Worm (Caenorhabditis elegans) whole organism, L4 larva: ENCODE measurements around the gene lin-13.
A peak's percentile ranks its signal among the peaks of the same experiment; 100 is the strongest.

Source experiments
- F49E8.2 ChIP-seq: sonication (generic microtip); optimal IDR thresholded peaks from 2 replicates; lab custom pipeline; 2016; ENCODE audit warnings: missing compliant biosample characterization, mild to moderate bottlenecking, missing genetic modification characterization, borderline replicate concordance
- T26A8.4 ChIP-seq: fragments of 200-800 bp; sonication (Bioruptor generic); IDR thresholded peaks from 2 replicates; pipeline ENCODE4 v1.3.6; 2022; ENCODE audit warnings: missing genetic modification characterization, missing compliant biosample characterization
- Y5F2A.4 ChIP-seq: fragments of 200-800 bp; sonication (Bioruptor generic); optimal IDR thresholded peaks from 2 replicates; lab custom pipeline; 2018; ENCODE audit warnings: mild to moderate bottlenecking, missing genetic modification characterization, missing compliant biosample characterization
- ZK337.2 ChIP-seq: fragments of 200-800 bp; sonication (Bioruptor generic); IDR thresholded peaks from 2 replicates; pipeline ENCODE4 v1.3.6; 2022; ENCODE audit warnings: missing genetic modification reagents, missing genetic modification characterization, missing compliant biosample characterization
- ZK546.5 ChIP-seq, 2 experiments: sonication (generic microtip); optimal IDR thresholded peaks; 2 replicates each; lab custom pipeline; 2017; ENCODE audit warnings: missing biosample characterization in 2 of 2, missing genetic modification characterization in 2 of 2
- aha-1 ChIP-seq: fragments of 150-350 bp; peaks from one replicate; lab custom pipeline; 2014; ENCODE audit warnings: missing biosample characterization, missing genetic modification characterization
- arid-1 ChIP-seq: fragments of 200-800 bp; sonication (Bioruptor generic); conservative IDR thresholded peaks from 2 replicates; pipeline ENCODE4 v1.3.6; 2022; ENCODE audit warnings: missing genetic modification reagents, missing genetic modification characterization, missing compliant biosample characterization
- ceh-28 ChIP-seq: fragments of 150-350 bp; optimal IDR thresholded peaks from 2 replicates; lab custom pipeline; 2014; ENCODE audit warnings: missing biosample characterization, missing genetic modification reagents, missing genetic modification characterization
- ceh-32 ChIP-seq: sonication (generic microtip); optimal IDR thresholded peaks from 2 replicates; lab custom pipeline; 2016; ENCODE audit warnings: mild to moderate bottlenecking, missing genetic modification characterization, missing compliant biosample characterization; ENCODE audit not compliant: poor library complexity
- cey-2 ChIP-seq: sonication (generic microtip); optimal IDR thresholded peaks from 3 replicates; lab custom pipeline; 2017; ENCODE audit warnings: missing genetic modification characterization, mild to moderate bottlenecking, missing compliant biosample characterization, antibody characterized with exemption, borderline replicate concordance; ENCODE audit not compliant: insufficient read depth
- daf-12 ChIP-seq: fragments of 150-350 bp; optimal IDR thresholded peaks from 2 replicates; lab custom pipeline; 2014; ENCODE audit warnings: missing biosample characterization, missing genetic modification reagents, missing genetic modification characterization
- daf-16 ChIP-seq, 3 experiments: sonication (generic microtip); optimal IDR thresholded peaks; 2 replicates each; lab custom pipeline; 2016 to 2017; ENCODE audit warnings: missing genetic modification characterization in 3 of 3, missing genetic modification reagents in 3 of 3, mild to moderate bottlenecking in 2 of 3, missing compliant biosample characterization in 2 of 3, missing biosample characterization in 1 of 3, moderate library complexity in 1 of 3
- dmd-6 ChIP-seq: fragments of 200-800 bp; sonication (Bioruptor generic); IDR thresholded peaks from 2 replicates; pipeline ENCODE4 v1.3.6; 2022; ENCODE audit warnings: missing genetic modification reagents, missing genetic modification characterization, missing compliant biosample characterization
- dmd-8 ChIP-seq: fragments of 200-800 bp; sonication (Bioruptor generic); IDR thresholded peaks from 2 replicates; pipeline ENCODE4 v1.3.6; 2022; ENCODE audit warnings: missing genetic modification characterization, missing compliant biosample characterization
- dmd-9 ChIP-seq: fragments of 200-800 bp; sonication (Bioruptor generic); IDR thresholded peaks from 2 replicates; pipeline ENCODE4 v1.3.6; 2022; ENCODE audit warnings: missing genetic modification reagents, missing genetic modification characterization, missing compliant biosample characterization
- dpl-1 ChIP-seq: fragments of 150-350 bp; optimal IDR thresholded peaks from 2 replicates; lab custom pipeline; 2014; ENCODE audit warnings: missing biosample characterization, missing genetic modification reagents, missing genetic modification characterization
- dve-1 ChIP-seq: sonication (generic microtip); optimal IDR thresholded peaks from 2 replicates; lab custom pipeline; 2017; ENCODE audit warnings: antibody characterized with exemption, mild to moderate bottlenecking, missing genetic modification characterization, missing compliant biosample characterization; ENCODE audit not compliant: insufficient read depth
- egl-27 ChIP-seq: sonication (generic microtip); optimal IDR thresholded peaks from 3 replicates; lab custom pipeline; 2017; ENCODE audit warnings: missing biosample characterization, missing genetic modification reagents, missing genetic modification characterization
- egl-43 ChIP-seq: fragments of 200-800 bp; sonication (Bioruptor generic); IDR thresholded peaks from 2 replicates; pipeline ENCODE4 v1.3.6; 2022; ENCODE audit warnings: missing genetic modification reagents, missing genetic modification characterization, missing compliant biosample characterization
- fkh-10 ChIP-seq: fragments of 150-350 bp; optimal IDR thresholded peaks from 2 replicates; lab custom pipeline; 2014; ENCODE audit warnings: missing biosample characterization, missing genetic modification reagents, missing genetic modification characterization
- fos-1 ChIP-seq: fragments of 150-350 bp; optimal IDR thresholded peaks from 2 replicates; lab custom pipeline; 2014; ENCODE audit warnings: missing biosample characterization, missing genetic modification characterization
- hif-1 ChIP-seq, 2 experiments: sonication (generic microtip); optimal IDR thresholded peaks; 2 replicates each; lab custom pipeline; 2016 to 2017; ENCODE audit warnings: missing compliant biosample characterization in 2 of 2, missing genetic modification characterization in 2 of 2, missing genetic modification reagents in 2 of 2, missing genotype in 2 of 2, mild to moderate bottlenecking in 1 of 2
- hlh-11 ChIP-seq: fragments of 200-800 bp; sonication (Bioruptor generic); optimal IDR thresholded peaks from 2 replicates; lab custom pipeline; 2018; ENCODE audit warnings: mild to moderate bottlenecking, missing genetic modification characterization, missing compliant biosample characterization
- hmg-1.1 ChIP-seq: fragments of 200-800 bp; sonication (Bioruptor generic); IDR thresholded peaks from 2 replicates; pipeline ENCODE4 v1.3.6; 2022; ENCODE audit warnings: missing genetic modification reagents, missing genetic modification characterization, missing compliant biosample characterization
- jun-1 ChIP-seq: fragments of 150-350 bp; optimal IDR thresholded peaks from 2 replicates; lab custom pipeline; 2014; ENCODE audit warnings: missing biosample characterization, missing genetic modification reagents, missing genetic modification characterization
- lim-7 ChIP-seq: fragments of 200-800 bp; sonication (Bioruptor generic); IDR thresholded peaks from 2 replicates; pipeline ENCODE4 v1.3.6; 2022; ENCODE audit warnings: missing genetic modification characterization, missing compliant biosample characterization
- lin-15B ChIP-seq: fragments of 150-350 bp; sonication (generic microtip); optimal IDR thresholded peaks from 3 replicates; lab custom pipeline; 2014; ENCODE audit warnings: missing biosample characterization, missing genetic modification characterization
- lir-3 ChIP-seq: sonication (generic microtip); optimal IDR thresholded peaks from 2 replicates; lab custom pipeline; 2016; ENCODE audit warnings: mild to moderate bottlenecking, missing genetic modification characterization, missing compliant biosample characterization
- lsy-2 ChIP-seq, 2 experiments: fragments of 150-350 bp in 1 of 2; sonication (generic microtip) in 1 of 2; optimal IDR thresholded peaks; 2 replicates each; lab custom pipeline; 2014 to 2017; ENCODE audit warnings: missing biosample characterization in 2 of 2, missing genetic modification characterization in 2 of 2
- madf-5 ChIP-seq, 2 experiments: fragments of 200-800 bp; sonication (Bioruptor generic); IDR thresholded peaks; 2 replicates each; pipeline ENCODE4 v1.3.6; 2022; ENCODE audit warnings: missing compliant biosample characterization in 2 of 2, missing genetic modification characterization in 2 of 2
- madf-9 ChIP-seq: fragments of 200-800 bp; sonication (Bioruptor generic); conservative IDR thresholded peaks from 2 replicates; pipeline ENCODE4 v1.3.6; 2022; ENCODE audit warnings: missing genetic modification reagents, missing genetic modification characterization, missing compliant biosample characterization
- mep-1 ChIP-seq: fragments of 150-350 bp; sonication (generic microtip); optimal IDR thresholded peaks from 3 replicates; lab custom pipeline; 2014; ENCODE audit warnings: missing biosample characterization, missing genetic modification characterization
- mes-2 ChIP-seq: sonication (generic microtip); optimal IDR thresholded peaks from 2 replicates; lab custom pipeline; 2016; ENCODE audit warnings: missing genotype, mild to moderate bottlenecking, missing genetic modification characterization, missing compliant biosample characterization; ENCODE audit not compliant: poor library complexity, severe bottlenecking
- mxl-2 ChIP-seq: fragments of 200-800 bp; sonication (Bioruptor generic); conservative IDR thresholded peaks from 2 replicates; pipeline ENCODE4 v1.3.6; 2022; ENCODE audit warnings: missing genetic modification reagents, missing genetic modification characterization, missing compliant biosample characterization
- mxl-3 ChIP-seq: fragments of 200-800 bp; sonication (Bioruptor generic); optimal IDR thresholded peaks from 2 replicates; lab custom pipeline; 2018; ENCODE audit warnings: mild to moderate bottlenecking, missing genetic modification characterization, missing compliant biosample characterization
- nhr-11 ChIP-seq: fragments of 150-350 bp; optimal IDR thresholded peaks from 2 replicates; lab custom pipeline; 2014; ENCODE audit warnings: missing biosample characterization, missing genetic modification characterization
- nhr-237 ChIP-seq: sonication (generic microtip); optimal IDR thresholded peaks from 2 replicates; lab custom pipeline; 2017; ENCODE audit warnings: missing biosample characterization, missing genetic modification characterization
- nhr-25 ChIP-seq: sonication (generic microtip); optimal IDR thresholded peaks from 2 replicates; lab custom pipeline; 2017; ENCODE audit warnings: missing genetic modification characterization, mild to moderate bottlenecking, missing compliant biosample characterization, antibody characterized with exemption, moderate library complexity, borderline replicate concordance; ENCODE audit not compliant: insufficient read depth
- pha-4 ChIP-seq, 2 experiments: fragments of 150-350 bp in 1 of 2; fragments of 200-800 bp in 1 of 2; sonication (Bioruptor generic) in 1 of 2; IDR thresholded peaks in 1 of 2; optimal IDR thresholded peaks in 1 of 2; 2 replicates each; pipeline versions ENCODE4 v1.3.6 to Lab custom; 2014 to 2022; ENCODE audit warnings: missing genetic modification characterization in 2 of 2, missing genetic modification reagents in 2 of 2, missing biosample characterization in 1 of 2, missing compliant biosample characterization in 1 of 2
- rbr-2 ChIP-seq: sonication (generic microtip); optimal IDR thresholded peaks from 2 replicates; lab custom pipeline; 2016; ENCODE audit warnings: missing genotype, missing genetic modification characterization, missing compliant biosample characterization
- spr-1 ChIP-seq: sonication (generic microtip); optimal IDR thresholded peaks from 2 replicates; lab custom pipeline; 2016; ENCODE audit warnings: mild to moderate bottlenecking, missing genetic modification characterization, missing compliant biosample characterization
- zag-1 ChIP-seq: fragments of 150-350 bp; optimal IDR thresholded peaks from 2 replicates; lab custom pipeline; 2014; ENCODE audit warnings: missing biosample characterization, missing genetic modification characterization
- zfp-2 ChIP-seq: sonication (generic microtip); optimal IDR thresholded peaks from 2 replicates; lab custom pipeline; 2016; ENCODE audit warnings: mild to moderate bottlenecking, missing genetic modification characterization, missing compliant biosample characterization
- zip-11 ChIP-seq: fragments of 200-800 bp; sonication (Bioruptor generic); IDR thresholded peaks from 2 replicates; pipeline ENCODE4 v1.3.6; 2022; ENCODE audit warnings: missing genetic modification characterization, missing compliant biosample characterization
- zip-2 ChIP-seq: fragments of 150-350 bp; optimal IDR thresholded peaks from 2 replicates; lab custom pipeline; 2014; ENCODE audit warnings: missing biosample characterization, missing genetic modification characterization
- ztf-11 ChIP-seq: fragments of 150-350 bp; optimal IDR thresholded peaks from 2 replicates; lab custom pipeline; 2014; ENCODE audit warnings: missing biosample characterization, missing genetic modification characterization
- ztf-7 ChIP-seq: fragments of 150-350 bp; optimal IDR thresholded peaks from 2 replicates; lab custom pipeline; 2014; ENCODE audit warnings: missing biosample characterization, missing genetic modification characterization

The lin-13 gene

ce11 chrIII:7710943-7711342, 1.7 kb upstream of the lin-13 start (continued):
- TF ChIP-seq nhr-237 (tag; lab: Kevin White, UChicago) (no peak), dpl-1 (GFP tag; lab: Kevin White, UChicago) (peak; percentile 36), F49E8.2 (tag; lab: Kevin White, UChicago) (no peak), daf-12 (tag; lab: Kevin White, UChicago) (no peak), rbr-2 (tag; lab: Kevin White, UChicago) (peak; percentile 46), mes-2 (peak; percentile 71), zip-2 (tag; lab: Kevin White, UChicago) (no peak), mxl-3 (GFP tag; lab: Kevin White, UChicago) (peak; percentile 56), dmd-8 (GFP tag; lab: Robert Waterston, UW) (no peak), lsy-2 (tag; optimal IDR thresholded peaks at IDR 0.05; lab: Kevin White, UChicago) (peak in 1 of 2 experiments; percentile 57), Y5F2A.4 (GFP tag; lab: Kevin White, UChicago) (no peak), mxl-2 (GFP tag; lab: Robert Waterston, UW) (no peak), egl-43 (GFP tag; lab: Robert Waterston, UW) (peak; percentile 70), ZK546.5 (tag; optimal IDR thresholded peaks at IDR 0.05; lab: Kevin White, UChicago) (no peak)

DNA sequence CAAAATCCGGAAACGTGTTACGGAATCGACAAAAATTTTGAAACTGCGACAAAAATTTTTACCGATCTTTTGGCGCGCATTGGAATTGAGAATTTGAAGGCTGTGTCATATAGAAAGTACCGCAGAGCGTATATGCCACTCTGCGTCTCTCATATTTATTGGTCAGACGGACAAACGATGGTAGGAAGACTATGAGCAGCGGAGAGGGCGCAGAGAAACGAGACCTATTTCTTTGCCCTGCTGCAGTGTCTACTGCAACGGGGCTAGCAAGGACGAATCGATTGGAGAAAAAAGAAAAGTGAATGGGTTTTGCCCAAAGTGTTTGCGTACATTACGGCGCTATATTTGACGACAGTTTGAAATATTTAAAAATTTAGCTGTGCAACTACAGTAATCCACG, 775 bp upstream of the lin-13 start:
- TF ChIP-seq lir-3 (tag; lab: Kevin White, UChicago) (peak; percentile 33), zip-11 (no peak), dmd-6 (peak; percentile 37), Y5F2A.4 (GFP tag; lab: Kevin White, UChicago) (no peak), jun-1 (no peak), ceh-28 (peak; percentile 30), fkh-10 (GFP tag; lab: Kevin White, UChicago) (no peak), nhr-25 (tag; lab: Kevin White, UChicago) (peak; percentile 55), fos-1 (tag; lab: Kevin White, UChicago) (no peak), hif-1 (tag; optimal IDR thresholded peaks at IDR 0.05; lab: Kevin White, UChicago) (peak in 1 of 2 experiments; percentile 51), dmd-9 (no peak), ztf-11 (tag; lab: Kevin White, UChicago) (no peak), cey-2 (no peak), zfp-2 (no peak), aha-1 (tag; lab: Kevin White, UChicago) (peak; percentile 72), ztf-7 (tag; lab: Kevin White, UChicago) (no peak), ceh-32 (tag; lab: Kevin White, UChicago) (no peak), nhr-11 (peak; percentile 77), hmg-1.1 (GFP tag; lab: Robert Waterston, UW) (peak; percentile 80), hlh-11 (tag; lab: Kevin White, UChicago) (peak; percentile 73), lsy-2 (tag; optimal IDR thresholded peaks at IDR 0.05; lab: Kevin White, UChicago) (peak; percentile 19 to 87), zag-1 (tag; lab: Kevin White, UChicago) (no peak), madf-9 (GFP tag; lab: Robert Waterston, UW) (0 out of 2 replicates have a peak, but pooled peaks have one; percentile 34), lin-15B (tag; lab: Kevin White, UChicago) (no peak), ZK546.5 (tag; optimal IDR thresholded peaks at IDR 0.05; lab: Kevin White, UChicago) (no peak), nhr-237 (tag; lab: Kevin White, UChicago) (no peak), daf-16 (GFP tag; optimal IDR thresholded peaks at IDR 0.05; lab: Kevin White, UChicago) (no peak), daf-16 (tag; optimal IDR thresholded peaks at IDR 0.05; lab: Kevin White, UChicago) (peak; percentile 66), T26A8.4 (GFP tag; lab: Robert Waterston, UW) (0 out of 2 replicates have a peak, but pooled peaks have one; percentile 13), madf-5 (GFP tag; IDR thresholded peaks at IDR 0.05; lab: Robert Waterston, UW) (no peak), ZK337.2 (GFP tag; lab: Robert Waterston, UW) (no peak), mep-1 (tag; lab: Kevin White, UChicago) (peak; percentile 88), pha-4 (GFP tag; IDR thresholded peaks at IDR 0.05; lab: Robert Waterston, UW) (no peak), pha-4 (tag; optimal IDR thresholded peaks at IDR 0.05; lab: Kevin White, UChicago) (peak; percentile 28), dve-1 (tag; lab: Kevin White, UChicago) (peak; percentile 83), mxl-3 (GFP tag; lab: Kevin White, UChicago) (peak; percentile 49), arid-1 (no peak), lim-7 (GFP tag; lab: Robert Waterston, UW) (no peak), spr-1 (no peak), egl-27 (no peak)
